Fruit fly (Drosophila melanogaster): Measurements from ENCODE around the gene CG13895.

The CG13895 gene

dm6 chr3L:700160-700917, 7.7 kb downstream of the CG13895 start (continued):
- TF ChIP-seq CG13287 (GFP tag; IDR thresholded peaks at IDR 0.05; ENCODE audit: partially characterized antibody): no peak
- TF ChIP-seq CG2116 (GFP tag; optimal IDR thresholded peaks at IDR 0.05): peak; percentile 14
- TF ChIP-seq pfk (GFP tag; optimal IDR thresholded peaks at IDR 0.05): no peak
- TF ChIP-seq Adf1 (GFP tag; IDR thresholded peaks at IDR 0.05): peak; percentile 16; the same call in 1 of the 2 replicates
- TF ChIP-seq CG11247 (GFP tag; IDR thresholded peaks at IDR 0.05): no peak; the same call in 1 of the 2 replicates
- TF ChIP-seq sens-2 (GFP tag; IDR thresholded peaks at IDR 0.05): 0 out of 2 replicates have a peak, but pooled peaks have one; percentile 14
- no peak for TF ChIP-seq sd (tag; optimal IDR thresholded peaks at IDR 0.05)
- peak; percentile 57; the same call in 1 of the 2 replicates for TF ChIP-seq CG17328 (GFP tag; IDR thresholded peaks at IDR 0.05)
- no peak for TF ChIP-seq CG17186 (GFP tag; optimal IDR thresholded peaks at IDR 0.05)
- no peak for TF ChIP-seq CG33557 (GFP tag; optimal IDR thresholded peaks at IDR 0.05)
- no peak for TF ChIP-seq E2f1 (GFP tag; IDR thresholded peaks at IDR 0.05)
- no peak for TF ChIP-seq Dfd (GFP tag; optimal IDR thresholded peaks at IDR 0.05)
- TF ChIP-seq p53 (GFP tag; optimal IDR thresholded peaks at IDR 0.05): no peak
- 0 out of 3 replicates have a peak, but pooled peaks have one; percentile 16 for TF ChIP-seq CG6791 (GFP tag; IDR thresholded peaks at IDR 0.05; ENCODE audit: partially characterized antibody)
- TF ChIP-seq ash1 (GFP tag; optimal IDR thresholded peaks at IDR 0.05): no peak
- TF ChIP-seq fru (optimal IDR thresholded peaks at IDR 0.05): no peak
- TF ChIP-seq CG1602 (GFP tag; optimal IDR thresholded peaks at IDR 0.05): peak; percentile 9
- TF ChIP-seq ttk (GFP tag; IDR thresholded peaks at IDR 0.05): no peak
- TF ChIP-seq CG2199 (GFP tag; IDR thresholded peaks at IDR 0.05): no peak
- peak; percentile 14; the same call in 1 of the 2 replicates for TF ChIP-seq H2.0 (GFP tag; IDR thresholded peaks at IDR 0.05)
- no peak for TF ChIP-seq Tbp (GFP tag; optimal IDR thresholded peaks at IDR 0.05)
- TF ChIP-seq HHEX (GFP tag; optimal IDR thresholded peaks at IDR 0.05): peak; percentile 61
- peak; percentile 22 for TF ChIP-seq dmrt11E (tag; optimal IDR thresholded peaks at IDR 0.05)
- peak; percentile 17; the same call in 1 of the 3 replicates for TF ChIP-seq ase (GFP tag; IDR thresholded peaks at IDR 0.05)
- peak; percentile 49 for TF ChIP-seq en (GFP tag; optimal IDR thresholded peaks at IDR 0.05)
- no peak for TF ChIP-seq wdn (GFP tag; IDR thresholded peaks at IDR 0.05)
- peak; percentile 53 for TF ChIP-seq pho (GFP tag; optimal IDR thresholded peaks at IDR 0.05)
- no peak for TF ChIP-seq kay (GFP tag; optimal IDR thresholded peaks at IDR 0.05)
- no peak for TF ChIP-seq CG8478 (optimal IDR thresholded peaks at IDR 0.05)
- no peak for TF ChIP-seq sna (GFP tag; IDR thresholded peaks at IDR 0.05; ENCODE audit: partially characterized antibody)
- TF ChIP-seq Hmx (GFP tag; optimal IDR thresholded peaks at IDR 0.05): no peak
- peak; percentile 25 for TF ChIP-seq CG6765 (GFP tag; optimal IDR thresholded peaks at IDR 0.05)
- TF ChIP-seq CG7928 (GFP tag; optimal IDR thresholded peaks at IDR 0.05): peak; percentile 24
- TF ChIP-seq CG10543 (GFP tag; optimal IDR thresholded peaks at IDR 0.05): no peak
- peak; percentile 83 for TF ChIP-seq CG10147 (GFP tag; optimal IDR thresholded peaks at IDR 0.05)
- no peak for TF ChIP-seq CG14860 (GFP tag; IDR thresholded peaks at IDR 0.05; ENCODE audit: partially characterized antibody)
- no peak for TF ChIP-seq hb (GFP tag; IDR thresholded peaks at IDR 0.05; ENCODE audit: partially characterized antibody)
- no peak for TF ChIP-seq CG5180 (GFP tag; optimal IDR thresholded peaks at IDR 0.05)
- peak; percentile 69; the same call in 2 of the 3 replicates for TF ChIP-seq zfh1 (GFP tag; IDR thresholded peaks at IDR 0.05)
- peak; percentile 60 for TF ChIP-seq CG6254 (GFP tag; optimal IDR thresholded peaks at IDR 0.05)
- TF ChIP-seq zf30C (GFP tag; optimal IDR thresholded peaks at IDR 0.05): no peak
- no peak for TF ChIP-seq CG14965 (GFP tag; optimal IDR thresholded peaks at IDR 0.05; ENCODE audit: borderline replicate concordance)
- TF ChIP-seq Taf1 (GFP tag; IDR thresholded peaks at IDR 0.05): 0 out of 2 replicates have a peak, but pooled peaks have one; percentile 13
- TF ChIP-seq D19A (tag; optimal IDR thresholded peaks at IDR 0.05): peak; percentile 58
- 0 out of 3 replicates have a peak, but pooled peaks have one; percentile 11 for TF ChIP-seq CG2889 (GFP tag; IDR thresholded peaks at IDR 0.05)
- TF ChIP-seq Six4 (GFP tag; optimal IDR thresholded peaks at IDR 0.05): peak; percentile 55
- peak; percentile 41 for TF ChIP-seq CG15601 (tag; optimal IDR thresholded peaks at IDR 0.05)
- TF ChIP-seq CG4820 (GFP tag; optimal IDR thresholded peaks at IDR 0.05): peak; percentile 28
- peak; percentile 41 for TF ChIP-seq salm (tag; optimal IDR thresholded peaks at IDR 0.05)

Measured in whole organism, embryonic.